Worm (Caenorhabditis elegans): Measurements from ENCODE around the gene psmd-9.
A peak's percentile ranks its signal among the peaks of the same experiment; 100 is the strongest.

psmd-9 gene

DNA sequence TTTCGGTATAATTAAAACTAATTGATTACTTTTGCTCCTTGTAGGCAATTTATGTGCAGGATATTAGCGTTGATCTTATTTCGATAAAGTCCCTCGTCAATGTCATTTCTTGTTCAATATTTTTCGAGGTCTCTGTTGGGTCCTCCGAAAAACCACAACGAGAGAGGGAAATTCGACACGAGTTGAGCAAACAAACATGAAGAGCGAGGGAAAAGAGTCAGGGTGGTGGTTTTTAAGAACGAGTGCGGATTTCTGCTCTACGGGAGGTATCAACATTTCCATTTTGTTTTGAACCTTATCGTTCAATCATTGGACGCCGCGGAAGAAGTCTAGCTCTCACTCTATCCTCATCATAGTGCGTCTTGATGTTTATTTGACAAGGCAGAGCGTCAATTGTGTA lies 32.8 kb downstream of the psmd-9 start:
- no peak for TF ChIP-seq let-526 (GFP tag; IDR thresholded peaks at IDR 0.05)
- TF ChIP-seq T26A5.8 (tag; optimal IDR thresholded peaks at IDR 0.05): no peak
- no peak for TF ChIP-seq snpc-1.3 (tag; optimal IDR thresholded peaks at IDR 0.05; ENCODE audit: insufficient read depth)
- TF ChIP-seq K12H6.12 (tag; optimal IDR thresholded peaks at IDR 0.05): no peak
- no peak for TF ChIP-seq Y53G8AR.9 (GFP tag; conservative IDR thresholded peaks at IDR 0.05)
- no peak for TF ChIP-seq efl-1 (GFP tag; optimal IDR thresholded peaks at IDR 0.05)
- TF ChIP-seq gei-17 (GFP tag; optimal IDR thresholded peaks at IDR 0.05): no peak
- TF ChIP-seq ztf-22 (GFP tag; optimal IDR thresholded peaks at IDR 0.05): no peak
- TF ChIP-seq ceh-58 (GFP tag; IDR thresholded peaks at IDR 0.05): no peak
- TF ChIP-seq bed-2 (GFP tag; IDR thresholded peaks at IDR 0.05): no peak
- TF ChIP-seq ceh-91 (GFP tag; IDR thresholded peaks at IDR 0.05): no peak
- no peak for TF ChIP-seq madf-6 (GFP tag; IDR thresholded peaks at IDR 0.05)

DNA sequence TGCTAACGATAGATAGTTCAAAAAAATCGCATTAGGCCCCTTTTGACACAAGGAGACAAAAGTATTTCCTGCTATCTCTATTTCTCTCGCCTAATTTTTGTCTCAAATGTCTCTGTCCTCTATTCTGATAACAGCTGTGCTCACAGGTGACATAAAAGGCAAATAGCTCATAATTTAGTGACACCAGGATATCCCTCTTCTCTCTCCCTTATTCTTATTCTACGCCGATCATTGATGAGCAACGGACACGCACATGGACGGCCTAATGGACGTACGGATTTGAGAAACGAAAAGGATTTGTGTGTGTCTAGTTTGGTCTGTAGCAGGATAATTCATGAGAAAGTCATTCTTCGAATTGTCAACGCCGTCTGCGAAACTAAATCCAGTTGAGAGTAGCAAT lies 34.1 kb downstream of the psmd-9 start:
- TF ChIP-seq nhr-80 (tag; optimal IDR thresholded peaks at IDR 0.05) (peak; percentile 2), cebp-2 (GFP tag; IDR thresholded peaks at IDR 0.05) (no peak)

DNA sequence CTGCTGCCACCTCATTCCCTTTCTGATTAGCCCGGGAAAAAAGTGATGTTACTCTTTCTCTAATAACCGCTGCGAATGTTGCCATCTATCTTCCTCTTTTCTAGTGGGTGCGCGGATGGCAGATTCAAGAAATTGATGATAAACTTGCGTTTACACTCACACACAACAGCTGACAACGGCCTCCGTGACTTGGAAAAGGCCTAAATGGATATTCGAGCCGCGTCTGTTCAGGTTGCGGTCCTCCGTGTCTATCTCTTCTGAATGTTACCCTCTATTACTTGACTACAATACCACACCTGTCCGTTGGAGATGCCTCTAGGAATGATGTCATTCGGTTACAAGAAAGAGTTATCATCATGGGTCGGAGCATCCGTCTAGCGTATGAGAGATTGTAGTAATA lies 34.6 kb downstream of the psmd-9 start:
- TF ChIP-seq nhr-80 (tag; optimal IDR thresholded peaks at IDR 0.05) (peak; percentile 38), mcd-1 (GFP tag; IDR thresholded peaks at IDR 0.05) (no peak), lin-26 (GFP tag; IDR thresholded peaks at IDR 0.05) (no peak)

- TF ChIP-seq F57A8.1 (GFP tag; optimal IDR thresholded peaks at IDR 0.05) (no peak), lin-40 (tag; optimal IDR thresholded peaks at IDR 0.05) (no peak), atf-7 (tag; optimal IDR thresholded peaks at IDR 0.05) (no peak)
These were observed 35.2 kb downstream of the psmd-9 start for ce11 chrII:6937057-6937456.

ce11 chrII:6939873-6940272 lies 38.0 kb downstream of the psmd-9 start:
- no peak for TF ChIP-seq akir-1 (GFP tag; optimal IDR thresholded peaks at IDR 0.05)
- TF ChIP-seq atf-7 (tag; optimal IDR thresholded peaks at IDR 0.05): no peak
- no peak for TF ChIP-seq efl-1 (GFP tag; optimal IDR thresholded peaks at IDR 0.05)
- no peak for TF ChIP-seq tbx-9 (tag; optimal IDR thresholded peaks at IDR 0.05; ENCODE audit: borderline replicate concordance)
- TF ChIP-seq lag-1 (GFP tag; IDR thresholded peaks at IDR 0.05): no peak
- TF ChIP-seq rcor-1 (GFP tag; IDR thresholded peaks at IDR 0.05): no peak
- TF ChIP-seq ceh-27 (GFP tag; optimal IDR thresholded peaks at IDR 0.05): no peak
- TF ChIP-seq fkh-3 (tag; optimal IDR thresholded peaks at IDR 0.05): no peak

- no peak for TF ChIP-seq nfya-1 (tag; optimal IDR thresholded peaks at IDR 0.05; ENCODE audit: borderline replicate concordance, insufficient read depth)
- no peak for TF ChIP-seq lag-1 (GFP tag; IDR thresholded peaks at IDR 0.05)
- TF ChIP-seq ceh-79 (tag; optimal IDR thresholded peaks at IDR 0.05): no peak
- TF ChIP-seq mcd-1 (GFP tag; IDR thresholded peaks at IDR 0.05): no peak
- TF ChIP-seq chd-7 (tag; optimal IDR thresholded peaks at IDR 0.05): no peak
- TF ChIP-seq Y53F4B.3 (GFP tag; IDR thresholded peaks at IDR 0.05): no peak
- no peak for TF ChIP-seq F33H1.4 (GFP tag; IDR thresholded peaks at IDR 0.05)
- no peak for TF ChIP-seq F57C9.4 (tag; optimal IDR thresholded peaks at IDR 0.05)
- TF ChIP-seq nfya-2 (GFP tag; IDR thresholded peaks at IDR 0.05): no peak
- no peak for TF ChIP-seq gei-17 (GFP tag; optimal IDR thresholded peaks at IDR 0.05)
- no peak for TF ChIP-seq ama-1 (optimal IDR thresholded peaks at IDR 0.05)
- TF ChIP-seq ama-1 (GFP tag; optimal IDR thresholded peaks at IDR 0.05): no peak
- TF ChIP-seq attf-3 (GFP tag; conservative IDR thresholded peaks at IDR 0.05): no peak
- no peak for TF ChIP-seq F57A8.1 (GFP tag; optimal IDR thresholded peaks at IDR 0.05)
- TF ChIP-seq lsl-1 (GFP tag; optimal IDR thresholded peaks at IDR 0.05): no peak
- no peak for TF ChIP-seq zfh-2 (GFP tag; conservative IDR thresholded peaks at IDR 0.05)
- no peak for TF ChIP-seq ets-4 (GFP tag; optimal IDR thresholded peaks at IDR 0.05)
- TF ChIP-seq hrde-1 (tag; optimal IDR thresholded peaks at IDR 0.05; ENCODE audit: borderline replicate concordance): no peak
- no peak for TF ChIP-seq lin-26 (GFP tag; IDR thresholded peaks at IDR 0.05)
- TF ChIP-seq egrh-3 (GFP tag; IDR thresholded peaks at IDR 0.05): no peak
- no peak for TF ChIP-seq snpc-1.1 (tag; optimal IDR thresholded peaks at IDR 0.05; ENCODE audit: insufficient read depth)
These were observed 38.9 kb downstream of the psmd-9 start for ce11 chrII:6940726-6941230.

Measured in whole organism, young adult.